Fruit fly (Drosophila melanogaster): Measurements from ENCODE around the gene beta'COP.
A peak's percentile ranks its signal among the peaks of the same experiment; 100 is the strongest.

The beta'COP gene

DNA sequence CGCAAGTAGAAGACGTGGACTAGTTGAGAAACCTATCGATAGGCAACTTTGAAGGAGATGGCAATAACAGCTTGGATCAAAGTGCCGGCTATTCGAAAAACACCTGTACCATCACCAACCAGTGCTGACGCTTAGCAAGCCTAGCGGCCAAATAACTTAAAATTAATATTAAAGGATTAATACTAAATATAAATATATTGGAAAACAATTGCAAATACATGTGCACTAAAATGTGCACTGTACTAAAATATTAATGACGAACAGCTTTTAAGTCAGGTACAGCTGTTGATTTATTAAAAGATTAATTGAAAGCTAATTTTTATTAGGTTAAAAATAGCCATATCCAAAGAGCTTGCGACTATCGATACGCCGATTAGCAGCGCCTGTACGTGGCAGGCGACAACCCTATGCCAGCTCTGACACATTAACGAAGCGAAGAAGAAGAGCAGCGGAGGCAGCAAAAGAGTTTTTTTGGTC is at the start of gene beta'COP, which contains the start of gene CG9302:
Gene beta'COP, plus strand, starts transcription at position 415 of the 477 bp plus-strand sequence.
Gene CG9302, minus strand, starts transcription at position 51 of the 477 bp plus-strand sequence.
- TF ChIP-seq pan (optimal IDR thresholded peaks at IDR 0.05) (peak; percentile 83), Dll (optimal IDR thresholded peaks at IDR 0.05) (no peak)

DNA sequence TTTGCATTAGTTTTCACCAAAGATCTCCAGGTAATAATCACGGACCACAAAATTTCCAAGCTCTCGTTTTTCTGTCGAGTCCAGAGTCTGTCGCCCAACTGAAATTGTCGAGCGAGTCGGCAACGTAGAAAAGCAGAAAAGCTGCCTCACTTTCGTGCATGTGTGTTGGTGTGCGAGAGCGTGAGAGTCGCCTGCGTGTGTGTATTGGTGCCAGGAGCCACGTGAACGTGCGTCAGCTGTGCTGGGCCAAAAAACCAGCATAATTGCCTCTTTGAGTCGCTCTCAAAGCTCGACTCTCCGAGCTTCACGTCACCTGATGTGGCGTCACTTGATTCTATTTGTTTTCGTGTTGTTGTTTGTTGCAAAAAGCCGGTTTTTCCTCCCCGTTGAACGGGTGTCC is 47.7 kb upstream of the beta'COP start, which contains the start of gene hbt:
Gene hbt, minus strand, starts transcription at position 101 of the 400 bp plus-strand sequence.
- no peak for TF ChIP-seq EcR (GFP tag; optimal IDR thresholded peaks at IDR 0.05)
- TF ChIP-seq Dll (optimal IDR thresholded peaks at IDR 0.05): no peak
- TF ChIP-seq psq (optimal IDR thresholded peaks at IDR 0.05): no peak
- TF ChIP-seq pan (optimal IDR thresholded peaks at IDR 0.05): no peak
- TF ChIP-seq CG8478 (optimal IDR thresholded peaks at IDR 0.05): no peak
- TF ChIP-seq usp (GFP tag; optimal IDR thresholded peaks at IDR 0.05): no peak

DNA sequence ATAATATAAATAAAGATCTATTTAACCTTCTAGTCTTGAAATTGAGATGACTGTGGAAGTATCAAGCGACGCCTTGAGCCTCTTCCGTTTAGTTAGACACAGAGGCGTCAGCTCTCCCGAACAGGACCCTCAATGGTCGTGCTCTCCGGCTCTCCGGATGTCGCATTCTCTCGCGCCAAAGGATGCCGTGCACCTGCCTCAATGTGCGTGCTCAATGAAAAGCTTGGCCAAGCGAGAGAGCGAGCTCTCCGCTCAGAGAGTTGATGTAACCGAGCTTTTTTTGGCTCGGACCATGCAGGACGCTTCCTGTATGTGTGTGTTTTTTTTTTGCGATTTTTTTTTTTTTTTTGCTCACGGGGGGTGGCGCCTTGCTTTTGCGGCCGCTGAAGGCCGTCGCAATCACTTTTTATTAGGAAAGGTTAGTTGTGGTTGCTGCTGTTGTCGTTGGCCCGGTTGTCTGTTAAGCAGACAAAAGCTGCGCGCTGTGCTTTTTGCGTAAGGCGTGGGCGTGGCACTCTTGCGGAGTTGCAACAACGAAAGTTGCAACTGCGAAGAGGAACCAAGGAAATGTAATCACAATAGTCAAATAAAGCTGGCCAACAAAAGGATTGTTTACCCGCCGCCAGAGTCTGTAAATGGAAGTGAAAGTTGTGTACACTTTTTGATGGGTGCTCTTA is 46.7 kb upstream of the beta'COP start:
- TF ChIP-seq Dll (optimal IDR thresholded peaks at IDR 0.05) (peak; percentile 62), EcR (GFP tag; optimal IDR thresholded peaks at IDR 0.05) (no peak), pan (optimal IDR thresholded peaks at IDR 0.05) (no peak)

DNA sequence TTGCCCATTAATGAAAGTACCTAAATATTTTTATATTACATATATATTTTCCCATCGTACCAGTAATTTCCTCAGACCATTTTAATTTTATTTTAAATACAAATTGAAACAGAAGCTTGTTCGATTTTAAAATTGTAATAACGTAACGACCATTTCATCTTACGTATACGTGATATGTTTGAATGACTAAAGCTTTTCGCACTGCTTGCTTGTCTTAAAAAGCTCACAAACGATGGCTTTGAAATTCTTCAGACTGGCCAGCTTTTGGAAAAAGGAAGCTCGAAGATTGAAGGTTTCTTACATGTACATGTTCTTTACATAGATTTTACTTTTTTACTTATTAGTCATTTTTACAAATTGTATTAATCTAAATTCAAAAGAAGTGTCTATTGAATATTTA is 46.0 kb upstream of the beta'COP start:
- TF ChIP-seq Dll (optimal IDR thresholded peaks at IDR 0.05) (no peak), pan (optimal IDR thresholded peaks at IDR 0.05) (no peak)

- TF ChIP-seq EcR (GFP tag; optimal IDR thresholded peaks at IDR 0.05) (no peak), Dll (optimal IDR thresholded peaks at IDR 0.05) (no peak), usp (GFP tag; optimal IDR thresholded peaks at IDR 0.05) (no peak), pan (optimal IDR thresholded peaks at IDR 0.05) (no peak), CG8478 (optimal IDR thresholded peaks at IDR 0.05) (no peak), psq (optimal IDR thresholded peaks at IDR 0.05) (no peak)
Observed at dm6 chr2L:13347473-13347872, 31.2 kb upstream of the beta'COP start, which contains the start of gene CG16826. Gene CG16826, plus strand, starts transcription at chr2L:13347773.

- TF ChIP-seq CG8478 (optimal IDR thresholded peaks at IDR 0.05) (no peak), usp (GFP tag; optimal IDR thresholded peaks at IDR 0.05) (no peak), EcR (GFP tag; optimal IDR thresholded peaks at IDR 0.05) (no peak), psq (optimal IDR thresholded peaks at IDR 0.05) (no peak), pan (optimal IDR thresholded peaks at IDR 0.05) (no peak), Dll (optimal IDR thresholded peaks at IDR 0.05) (no peak)
Observed at dm6 chr2L:13349237-13349902, 29.3 kb upstream of the beta'COP start.

dm6 chr2L:13354580-13355347 is 23.9 kb upstream of the beta'COP start, which contains the start of gene CG9395:
Gene CG9395, minus strand, starts transcription at chr2L:13355073.
- no peak for TF ChIP-seq EcR (GFP tag; optimal IDR thresholded peaks at IDR 0.05)
- TF ChIP-seq Dll (optimal IDR thresholded peaks at IDR 0.05): no peak
- no peak for TF ChIP-seq usp (GFP tag; optimal IDR thresholded peaks at IDR 0.05)
- TF ChIP-seq pan (optimal IDR thresholded peaks at IDR 0.05): no peak
- no peak for TF ChIP-seq psq (optimal IDR thresholded peaks at IDR 0.05)
- TF ChIP-seq CG8478 (optimal IDR thresholded peaks at IDR 0.05): no peak

DNA sequence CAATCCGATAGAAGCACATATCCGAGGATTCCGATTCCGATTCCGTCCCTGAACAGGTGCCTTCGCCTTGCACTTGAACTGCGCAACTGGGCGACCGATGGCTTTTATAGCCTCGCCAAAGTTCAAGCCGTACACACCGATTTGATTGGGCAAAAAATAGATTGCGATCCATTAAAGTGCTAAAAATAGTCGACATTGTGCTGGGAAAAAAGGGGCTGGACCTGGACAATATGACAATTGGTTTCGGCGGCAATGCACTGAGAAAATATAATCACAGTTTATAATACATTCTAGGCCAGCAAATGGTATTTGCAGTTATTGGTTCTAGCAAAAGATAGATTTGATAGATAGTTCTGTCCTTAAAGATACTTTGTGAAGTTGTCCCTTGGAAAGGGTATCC is 17.2 kb upstream of the beta'COP start, which contains the start of gene CG9377:
Gene CG9377, minus strand, starts transcription at position 101 of the 400 bp plus-strand sequence.
- TF ChIP-seq psq (optimal IDR thresholded peaks at IDR 0.05) (no peak), pan (optimal IDR thresholded peaks at IDR 0.05) (no peak), EcR (GFP tag; optimal IDR thresholded peaks at IDR 0.05) (no peak), usp (GFP tag; optimal IDR thresholded peaks at IDR 0.05) (no peak), CG8478 (optimal IDR thresholded peaks at IDR 0.05) (no peak), Dll (optimal IDR thresholded peaks at IDR 0.05) (no peak)

- TF ChIP-seq psq (optimal IDR thresholded peaks at IDR 0.05): no peak
- no peak for TF ChIP-seq Dll (optimal IDR thresholded peaks at IDR 0.05)
- no peak for TF ChIP-seq pan (optimal IDR thresholded peaks at IDR 0.05)
- TF ChIP-seq usp (GFP tag; optimal IDR thresholded peaks at IDR 0.05): no peak
- TF ChIP-seq EcR (GFP tag; optimal IDR thresholded peaks at IDR 0.05): no peak
- TF ChIP-seq CG8478 (optimal IDR thresholded peaks at IDR 0.05): no peak
Observed at dm6 chr2L:13362953-13363352, 15.7 kb upstream of the beta'COP start.

dm6 chr2L:13366109-13366747 is 12.5 kb upstream of the beta'COP start, which contains the start of the genes Nnp-1 and Grx3:
Gene Nnp-1, minus strand, starts transcription at chr2L:13366189.
Gene Grx3, plus strand, starts transcription at chr2L:13366447.
- TF ChIP-seq CG8478 (optimal IDR thresholded peaks at IDR 0.05) (no peak), pan (optimal IDR thresholded peaks at IDR 0.05) (no peak), usp (GFP tag; optimal IDR thresholded peaks at IDR 0.05) (no peak)

dm6 chr2L:13367378-13367777 is 11.3 kb upstream of the beta'COP start, which contains the start of gene Tap42:
Gene Tap42, plus strand, starts transcription at chr2L:13367617.
- TF ChIP-seq pan (optimal IDR thresholded peaks at IDR 0.05): no peak
- no peak for TF ChIP-seq Dll (optimal IDR thresholded peaks at IDR 0.05)
- no peak for TF ChIP-seq usp (GFP tag; optimal IDR thresholded peaks at IDR 0.05)
- TF ChIP-seq psq (optimal IDR thresholded peaks at IDR 0.05): no peak
- no peak for TF ChIP-seq EcR (GFP tag; optimal IDR thresholded peaks at IDR 0.05)
- TF ChIP-seq CG8478 (optimal IDR thresholded peaks at IDR 0.05): no peak
